Worm (Caenorhabditis elegans) whole organism, late embryonic: Measurements from ENCODE around the gene che-2.

Source experiments
- T23F11.4 ChIP-seq: fragments of 200-800 bp; sonication (Bioruptor generic); optimal IDR thresholded peaks from 2 replicates; lab custom pipeline; 2018; ENCODE audit warnings: mild to moderate bottlenecking, missing genetic modification characterization, missing compliant biosample characterization
- ama-1 ChIP-seq: fragments of 150-350 bp; optimal IDR thresholded peaks from 2 replicates; lab custom pipeline; 2014
- gmeb-2 ChIP-seq: sonication (generic microtip); optimal IDR thresholded peaks from 2 replicates; lab custom pipeline; 2016; ENCODE audit warnings: missing genetic modification characterization, inconsistent platforms, missing compliant biosample characterization
- hlh-15 ChIP-seq: sonication (generic microtip); optimal IDR thresholded peaks from 2 replicates; lab custom pipeline; 2016; ENCODE audit warnings: missing genetic modification characterization, missing compliant biosample characterization
- syd-9 ChIP-seq: sonication (generic microtip); optimal IDR thresholded peaks from 2 replicates; lab custom pipeline; 2016; ENCODE audit warnings: mild to moderate bottlenecking, missing genetic modification characterization, moderate library complexity, missing compliant biosample characterization
- unc-86 ChIP-seq: sonication (generic microtip); optimal IDR thresholded peaks from 2 replicates; lab custom pipeline; 2016; ENCODE audit warnings: missing genetic modification characterization, missing compliant biosample characterization

DNA sequence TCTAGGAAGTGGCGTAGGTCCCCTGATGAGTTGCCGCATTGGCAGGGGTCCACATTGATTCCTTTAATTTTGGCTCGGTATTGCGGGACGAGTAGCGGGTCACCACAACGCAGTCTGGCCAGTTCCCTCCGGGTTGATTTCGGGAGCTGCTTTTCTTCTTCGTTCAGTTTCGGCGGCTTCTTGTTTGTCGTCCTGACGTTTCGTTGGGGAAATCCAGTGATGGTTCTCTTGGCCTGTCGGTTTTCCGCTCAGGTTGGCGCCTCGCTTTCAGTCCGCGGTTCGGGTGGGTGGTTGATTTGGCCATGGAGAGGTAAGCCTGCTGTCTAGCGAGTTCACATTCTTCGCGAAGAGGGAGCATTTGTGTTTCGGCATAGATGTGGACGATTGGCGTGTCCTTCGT lies 47.5 kb downstream of the che-2 start:
- TF ChIP-seq syd-9 (no peak), gmeb-2 (tag; lab: Kevin White, UChicago) (no peak), ama-1 (no peak), hlh-15 (tag; lab: Kevin White, UChicago) (no peak), unc-86 (tag; lab: Kevin White, UChicago) (no peak), T23F11.4 (no peak)
